Worm (Caenorhabditis elegans): Measurements from ENCODE around the gene K05F1.8.

ce11 chrII:5835146-5835545 is 35.7 kb upstream of the K05F1.8 start:
- TF ChIP-seq snpc-4 (GFP tag; optimal IDR thresholded peaks at IDR 0.05): no peak
- TF ChIP-seq snpc-4 (tag; optimal IDR thresholded peaks at IDR 0.05): no peak
- TF ChIP-seq nhr-27 (tag; optimal IDR thresholded peaks at IDR 0.05): no peak
- TF ChIP-seq nfya-2 (GFP tag; IDR thresholded peaks at IDR 0.05): no peak
- no peak for TF ChIP-seq unc-130 (GFP tag; optimal IDR thresholded peaks at IDR 0.05)
- TF ChIP-seq lin-40 (tag; optimal IDR thresholded peaks at IDR 0.05): no peak
- no peak for TF ChIP-seq madf-8 (GFP tag; conservative IDR thresholded peaks at IDR 0.05)
- TF ChIP-seq fkh-3 (tag; optimal IDR thresholded peaks at IDR 0.05): no peak

Data from whole organism, young adult.